Fruit fly (Drosophila melanogaster) whole organism, embryonic: ENCODE results near the gene Wwox.

Experiments used
- ATbp ChIP-seq: fragments of 200-800 bp; sonication (Bioruptor generic); optimal IDR thresholded peaks from 2 replicates; lab custom pipeline; 2017; ENCODE audit warnings: missing biosample characterization, mild to moderate bottlenecking, missing genetic modification characterization, missing genetic modification reagents
- Antp ChIP-seq: fragments of 200-800 bp; sonication (Bioruptor generic); optimal IDR thresholded peaks from 3 replicates; lab custom pipeline; 2016; ENCODE audit warnings: missing biosample characterization, missing genetic modification characterization
- Awh ChIP-seq: fragments of 200-800 bp; sonication (Bioruptor generic); IDR thresholded peaks from 2 replicates; pipeline ENCODE4, ENCODE4 v1.3.6; 2022; ENCODE audit warnings: missing biosample characterization, missing genetic modification characterization
- Bdp1 ChIP-seq: fragments of 200-800 bp; sonication (Bioruptor generic); optimal IDR thresholded peaks from 3 replicates; lab custom pipeline; 2016; ENCODE audit warnings: missing biosample characterization, missing genetic modification characterization
- Bgb ChIP-seq: fragments of 200-800 bp; sonication (Bioruptor generic); IDR thresholded peaks from 2 replicates; pipeline ENCODE4 v1.3.6; 2022; ENCODE audit warnings: missing biosample characterization, missing genetic modification characterization; ENCODE audit not compliant: partially characterized antibody
- BtbVII ChIP-seq: fragments of 200-800 bp; sonication (Bioruptor generic); optimal IDR thresholded peaks from 3 replicates; lab custom pipeline; 2017; ENCODE audit warnings: missing biosample characterization, mild to moderate bottlenecking, missing genetic modification characterization
- CG10147 ChIP-seq: fragments of 200-800 bp; sonication (Bioruptor generic); optimal IDR thresholded peaks from 2 replicates; lab custom pipeline; 2019; ENCODE audit warnings: missing biosample characterization, mild to moderate bottlenecking, missing genetic modification characterization, moderate library complexity
- CG10274 ChIP-seq: fragments of 200-800 bp; sonication (Bioruptor generic); optimal IDR thresholded peaks from 3 replicates; lab custom pipeline; 2017; ENCODE audit warnings: missing biosample characterization, mild to moderate bottlenecking, missing genetic modification characterization
- CG10654 ChIP-seq: fragments of 200-800 bp; sonication (Bioruptor generic); optimal IDR thresholded peaks from 2 replicates; lab custom pipeline; 2016; ENCODE audit warnings: missing biosample characterization, missing genetic modification characterization
- CG12104 ChIP-seq: fragments of 200-800 bp; sonication (Bioruptor generic); optimal IDR thresholded peaks from 3 replicates; lab custom pipeline; 2016; ENCODE audit warnings: missing biosample characterization, missing genetic modification characterization
- CG1233 ChIP-seq: fragments of 200-800 bp; sonication (Bioruptor generic); optimal IDR thresholded peaks from 4 replicates; lab custom pipeline; 2018; ENCODE audit warnings: missing biosample characterization, mild to moderate bottlenecking, missing genetic modification characterization
- CG15601 ChIP-seq: fragments of 200-800 bp; sonication (Bioruptor generic); optimal IDR thresholded peaks from 3 replicates; lab custom pipeline; 2019; ENCODE audit warnings: missing biosample characterization, mild to moderate bottlenecking, missing genetic modification characterization, moderate library complexity
- CG1647 ChIP-seq: fragments of 200-800 bp; sonication (Bioruptor generic); optimal IDR thresholded peaks from 3 replicates; lab custom pipeline; 2016; ENCODE audit warnings: missing biosample characterization, missing genetic modification characterization
- CG16813 ChIP-seq: fragments of 200-800 bp; sonication (Bioruptor generic); IDR thresholded peaks from 3 replicates; pipeline ENCODE4 v1.3.6; 2022; ENCODE audit warnings: missing biosample characterization, missing genetic modification characterization; ENCODE audit not compliant: partially characterized antibody
- CG16815 ChIP-seq: fragments of 200-800 bp; sonication (Bioruptor generic); optimal IDR thresholded peaks from 3 replicates; lab custom pipeline; 2017; ENCODE audit warnings: missing biosample characterization, mild to moderate bottlenecking, missing genetic modification characterization
- CG17912 ChIP-seq: fragments of 200-800 bp; sonication (Bioruptor generic); optimal IDR thresholded peaks from 2 replicates; lab custom pipeline; 2018; ENCODE audit warnings: missing biosample characterization, mild to moderate bottlenecking, missing genetic modification characterization
- CG2116 ChIP-seq: fragments of 200-800 bp; sonication (Bioruptor generic); optimal IDR thresholded peaks from 3 replicates; lab custom pipeline; 2018; ENCODE audit warnings: missing biosample characterization, mild to moderate bottlenecking, missing genetic modification characterization
- CG30431 ChIP-seq: fragments of 200-800 bp; sonication (Bioruptor generic); optimal IDR thresholded peaks from 2 replicates; lab custom pipeline; 2017; ENCODE audit warnings: missing biosample characterization, missing genetic modification characterization
- CG4424 ChIP-seq: fragments of 200-800 bp; sonication (Bioruptor generic); optimal IDR thresholded peaks from 3 replicates; lab custom pipeline; 2016; ENCODE audit warnings: missing biosample characterization, missing genetic modification characterization
- CG4730 ChIP-seq: fragments of 200-800 bp; sonication (Bioruptor generic); IDR thresholded peaks from 2 replicates; pipeline ENCODE4 v1.3.6; 2022; ENCODE audit warnings: missing biosample characterization, missing genetic modification characterization
- CG6654 ChIP-seq: fragments of 200-800 bp; sonication (Bioruptor generic); optimal IDR thresholded peaks from 2 replicates; lab custom pipeline; 2017; ENCODE audit warnings: missing biosample characterization, mild to moderate bottlenecking, missing genetic modification characterization
- CG7357 ChIP-seq: fragments of 200-800 bp; sonication (Bioruptor generic); IDR thresholded peaks from 3 replicates; pipeline ENCODE4 v1.3.6; 2022; ENCODE audit warnings: missing biosample characterization, missing genetic modification characterization
- CG9797 ChIP-seq: fragments of 200-800 bp; sonication (Bioruptor generic); optimal IDR thresholded peaks from 3 replicates; lab custom pipeline; 2018; ENCODE audit warnings: missing biosample characterization, mild to moderate bottlenecking, missing genetic modification characterization
- E2f2 ChIP-seq: fragments of 200-800 bp; sonication (Bioruptor generic); IDR thresholded peaks from 2 replicates; pipeline ENCODE4 v1.3.6; 2022; ENCODE audit warnings: missing biosample characterization, missing genetic modification characterization
- H2.0 ChIP-seq: fragments of 200-800 bp; sonication (Bioruptor generic); IDR thresholded peaks from 2 replicates; pipeline ENCODE4 v1.3.6; 2022; ENCODE audit warnings: missing biosample characterization, missing genetic modification characterization
- HLHmδ ChIP-seq: fragments of 200-800 bp; sonication (Bioruptor generic); optimal IDR thresholded peaks from 2 replicates; lab custom pipeline; 2018; ENCODE audit warnings: missing biosample characterization, mild to moderate bottlenecking, missing genetic modification characterization, moderate library complexity
- Med ChIP-seq: fragments of 200-800 bp; sonication (Bioruptor generic); peaks from one replicate; lab custom pipeline; 2016; ENCODE audit warnings: missing biosample characterization, missing genetic modification characterization, mild to moderate bottlenecking, inconsistent platforms, moderate library complexity
- Mes4 ChIP-seq: fragments of 200-800 bp; sonication (Bioruptor generic); optimal IDR thresholded peaks from 2 replicates; lab custom pipeline; 2016; ENCODE audit warnings: missing biosample characterization, missing genetic modification characterization
- Nf-YC ChIP-seq: fragments of 200-800 bp; optimal IDR thresholded peaks from 3 replicates; lab custom pipeline; 2019; ENCODE audit warnings: missing biosample characterization, mild to moderate bottlenecking, missing genetic modification characterization, moderate library complexity
- Oli ChIP-seq: fragments of 200-800 bp; sonication (Bioruptor generic); optimal IDR thresholded peaks from 2 replicates; lab custom pipeline; 2018; ENCODE audit warnings: missing biosample characterization, mild to moderate bottlenecking, missing genetic modification characterization, moderate library complexity
- ara ChIP-seq: fragments of 200-800 bp; sonication (Bioruptor generic); IDR thresholded peaks from 2 replicates; pipeline ENCODE4 v1.3.6; 2022; ENCODE audit warnings: missing biosample characterization, missing genetic modification characterization
- bowl ChIP-seq: fragments of 200-800 bp; sonication (Bioruptor generic); IDR thresholded peaks from 2 replicates; pipeline ENCODE4 v1.3.6; 2022; ENCODE audit warnings: missing biosample characterization, missing genetic modification characterization
- chinmo ChIP-seq: fragments of 200-800 bp; sonication (Bioruptor generic); IDR thresholded peaks from 4 replicates; pipeline ENCODE4 v1.3.6; 2022; ENCODE audit warnings: missing biosample characterization, missing genetic modification characterization; ENCODE audit not compliant: partially characterized antibody
- corto ChIP-seq: fragments of 200-800 bp; sonication (Bioruptor generic); optimal IDR thresholded peaks from 2 replicates; lab custom pipeline; 2016; ENCODE audit warnings: missing biosample characterization, mild to moderate bottlenecking, missing genetic modification characterization, moderate library complexity
- dan ChIP-seq: fragments of 200-800 bp; sonication (Bioruptor generic); IDR thresholded peaks from 2 replicates; pipeline ENCODE4 v1.3.6; 2022; ENCODE audit warnings: missing biosample characterization, missing genetic modification characterization
- dysf ChIP-seq: fragments of 200-800 bp; sonication (Bioruptor generic); IDR thresholded peaks from 3 replicates; pipeline ENCODE4 v1.3.6; 2022; ENCODE audit warnings: missing biosample characterization, missing genetic modification characterization
- hbn ChIP-seq: fragments of 200-800 bp; sonication (Bioruptor generic); IDR thresholded peaks from 2 replicates; pipeline ENCODE4 v1.3.6; 2022; ENCODE audit warnings: missing biosample characterization, missing genetic modification characterization; ENCODE audit not compliant: partially characterized antibody
- ken ChIP-seq: fragments of 200-800 bp; sonication (Bioruptor generic); IDR thresholded peaks from 3 replicates; pipeline ENCODE4 v1.3.6; 2022; ENCODE audit warnings: missing biosample characterization, missing genetic modification characterization
- klu ChIP-seq: fragments of 200-800 bp; sonication (Bioruptor generic); IDR thresholded peaks from 2 replicates; pipeline ENCODE4 v1.3.6; 2022; ENCODE audit warnings: missing biosample characterization, missing genetic modification characterization
- lola ChIP-seq, 3 experiments: fragments of >200 bp in 2 of 3; fragments of 200-800 bp in 1 of 3; sonication (Bioruptor generic) in 1 of 3; optimal IDR thresholded peaks; 2 replicates each; lab custom pipeline; 2017 to 2019; ENCODE audit warnings: missing biosample characterization in 3 of 3, missing genetic modification characterization in 3 of 3, mild to moderate bottlenecking in 1 of 3, moderate library complexity in 1 of 3
- oc ChIP-seq: fragments of 200-800 bp; sonication (Bioruptor generic); optimal IDR thresholded peaks from 2 replicates; lab custom pipeline; 2018; ENCODE audit warnings: missing biosample characterization, mild to moderate bottlenecking, missing genetic modification characterization, moderate library complexity
- org-1 ChIP-seq: fragments of 200-800 bp; sonication (Bioruptor generic); optimal IDR thresholded peaks from 2 replicates; lab custom pipeline; 2017; ENCODE audit warnings: missing biosample characterization, missing genetic modification characterization
- ranshi ChIP-seq: fragments of 200-800 bp; sonication (Bioruptor generic); IDR thresholded peaks from 2 replicates; pipeline ENCODE4 v1.3.6; 2022; ENCODE audit warnings: missing biosample characterization, missing genetic modification characterization
- sens ChIP-seq: fragments of 200-800 bp; sonication (Bioruptor generic); peaks from one replicate; lab custom pipeline; 2016; ENCODE audit warnings: missing biosample characterization, missing genetic modification characterization
- sima ChIP-seq: fragments of 200-800 bp; sonication (Bioruptor generic); optimal IDR thresholded peaks from 2 replicates; lab custom pipeline; 2016; ENCODE audit warnings: missing biosample characterization, missing genetic modification characterization
- slou ChIP-seq: fragments of 200-800 bp; sonication (Bioruptor generic); optimal IDR thresholded peaks from 3 replicates; lab custom pipeline; 2016; ENCODE audit warnings: missing biosample characterization, missing genetic modification characterization
- slp2 ChIP-seq: fragments of 200-800 bp; sonication (Bioruptor generic); optimal IDR thresholded peaks from 2 replicates; lab custom pipeline; 2016; ENCODE audit warnings: missing biosample characterization, missing genetic modification characterization
- tgo ChIP-seq: fragments of 200-800 bp; sonication (Bioruptor generic); IDR thresholded peaks from 3 replicates; pipeline ENCODE4 v1.3.6; 2022; ENCODE audit warnings: missing biosample characterization, missing genetic modification characterization
- wdn ChIP-seq: fragments of 200-800 bp; sonication (Bioruptor generic); IDR thresholded peaks from 2 replicates; pipeline ENCODE4 v1.3.6; 2022; ENCODE audit warnings: missing biosample characterization, missing genetic modification characterization
- z ChIP-seq: fragments of 200-800 bp; sonication (Bioruptor generic); IDR thresholded peaks from 3 replicates; pipeline ENCODE4 v1.3.6; 2022; ENCODE audit warnings: missing biosample characterization, missing genetic modification characterization
- zen ChIP-seq: fragments of 200-800 bp; sonication (Bioruptor generic); optimal IDR thresholded peaks from 3 replicates; lab custom pipeline; 2018; ENCODE audit warnings: missing biosample characterization, mild to moderate bottlenecking, missing genetic modification characterization, moderate library complexity
- zfh1 ChIP-seq: fragments of 200-800 bp; sonication (Bioruptor generic); IDR thresholded peaks from 3 replicates; pipeline ENCODE4 v1.3.6; 2022; ENCODE audit warnings: missing biosample characterization, missing genetic modification characterization

The Wwox gene

dm6 chr2L:8000578-8001040, 3.5 kb downstream of the Wwox start (continued):
- no peak for TF ChIP-seq ATbp (GFP tag; lab: Kevin White, UChicago)
- peak; percentile 3 for TF ChIP-seq BtbVII (GFP tag; lab: Kevin White, UChicago)
- TF ChIP-seq org-1 (GFP tag; lab: Kevin White, UChicago), result peak; percentile 63
- no peak for TF ChIP-seq hbn (GFP tag; lab: Robert Waterston, UW)
- TF ChIP-seq CG10274 (GFP tag; lab: Kevin White, UChicago), result peak; percentile 97
- no peak for TF ChIP-seq CG2116 (GFP tag; lab: Kevin White, UChicago)
- TF ChIP-seq dan (GFP tag; lab: Robert Waterston, UW), result no peak
- TF ChIP-seq sens (GFP tag; lab: Kevin White, UChicago), result peak; percentile 72
- TF ChIP-seq zfh1 (GFP tag; lab: Robert Waterston, UW), result no peak
- no peak for TF ChIP-seq Nf-YC (tag; lab: Kevin White, UChicago)
- no peak for TF ChIP-seq ara (GFP tag; lab: Robert Waterston, UW)
- TF ChIP-seq CG1647 (GFP tag; lab: Kevin White, UChicago), result no peak
- 0 out of 2 replicates have a peak, but pooled peaks have one; percentile 46 for TF ChIP-seq wdn (GFP tag; lab: Robert Waterston, UW)
- peak; percentile 82 for TF ChIP-seq Med (GFP tag; lab: Kevin White, UChicago)
- TF ChIP-seq klu, result no peak
- no peak for TF ChIP-seq E2f2 (GFP tag; lab: Robert Waterston, UW)
- peak; percentile 49 for TF ChIP-seq corto
- no peak for TF ChIP-seq Antp (GFP tag; lab: Kevin White, UChicago)
- no peak for TF ChIP-seq HLHmδ (GFP tag; lab: Kevin White, UChicago)
- TF ChIP-seq lola (GFP tag; optimal IDR thresholded peaks at IDR 0.05; lab: Kevin White, UChicago), result no peak
- no peak for TF ChIP-seq CG12104 (GFP tag; lab: Kevin White, UChicago)
- TF ChIP-seq tgo, result no peak
- TF ChIP-seq CG1233 (GFP tag; lab: Kevin White, UChicago), result peak; percentile 10
- no peak for TF ChIP-seq zen (tag; lab: Kevin White, UChicago)
- TF ChIP-seq CG7357 (GFP tag; lab: Robert Waterston, UW), result no peak
- TF ChIP-seq slp2 (GFP tag; lab: Kevin White, UChicago), result no peak
- no peak for TF ChIP-seq bowl
- TF ChIP-seq Awh (GFP tag; lab: Robert Waterston, UW), result no peak
- TF ChIP-seq CG10147, result no peak
- peak; percentile 77; the same call in 1 of the 4 replicates for TF ChIP-seq chinmo (GFP tag; lab: Robert Waterston, UW)
- peak; percentile 53 for TF ChIP-seq CG16815 (GFP tag; lab: Kevin White, UChicago)
- TF ChIP-seq Bgb (GFP tag; lab: Robert Waterston, UW), result no peak
- no peak for TF ChIP-seq CG10654 (GFP tag; lab: Kevin White, UChicago)
- no peak for TF ChIP-seq Mes4 (GFP tag; lab: Kevin White, UChicago)
- TF ChIP-seq Bdp1 (GFP tag; lab: Kevin White, UChicago), result no peak
- no peak for TF ChIP-seq CG30431 (GFP tag; lab: Kevin White, UChicago)
- no peak for TF ChIP-seq CG4730 (GFP tag; lab: Robert Waterston, UW)
- TF ChIP-seq slou (GFP tag; lab: Kevin White, UChicago), result no peak
- peak; percentile 26 for TF ChIP-seq CG6654 (GFP tag; lab: Kevin White, UChicago)
- TF ChIP-seq CG9797 (GFP tag; lab: Kevin White, UChicago), result no peak
- no peak for TF ChIP-seq sima (GFP tag; lab: Kevin White, UChicago)
- no peak for TF ChIP-seq ken (GFP tag; lab: Robert Waterston, UW)
- TF ChIP-seq CG15601, result no peak
- no peak for TF ChIP-seq ranshi
- no peak for TF ChIP-seq CG17912
- TF ChIP-seq H2.0 (GFP tag; lab: Robert Waterston, UW), result no peak
- no peak for TF ChIP-seq z (GFP tag; lab: Robert Waterston, UW)
- TF ChIP-seq Oli (tag; lab: Kevin White, UChicago), result no peak
- no peak for TF ChIP-seq oc
- TF ChIP-seq CG16813 (GFP tag; lab: Robert Waterston, UW), result 0 out of 3 replicates have a peak, but pooled peaks have one; percentile 13
- TF ChIP-seq dysf, result peak; percentile 18; the same call in 1 of the 3 replicates
- TF ChIP-seq CG4424 (GFP tag; lab: Kevin White, UChicago), result no peak
